Worm (Caenorhabditis elegans) whole organism, dauer: Measurements from ENCODE around the gene R04F11.2.

ENCODE experiments used
- unc-62 ChIP-seq: sonication (generic microtip); optimal IDR thresholded peaks from 2 replicates; lab custom pipeline; 2017; ENCODE audit warnings: missing biosample characterization, missing genetic modification reagents, missing genetic modification characterization

The R04F11.2 gene

ce11 chrV:12317894-12318553, at the start of gene R04F11.2, which contains the start of gene R04F11.5:
R04F11.2 (plus strand) TSS chrV:12318381.
R04F11.5 (minus strand) TSS chrV:12318019.
- no peak for TF ChIP-seq unc-62 (GFP tag; lab: Kevin White, UChicago)

- TF ChIP-seq unc-62 (GFP tag; lab: Kevin White, UChicago): no peak
These were observed 48.9 kb upstream of the R04F11.2 start, which contains the start of gene twk-24 for ce11 chrV:12269272-12269767. twk-24 (minus strand) TSS chrV:12269322.

- no peak for TF ChIP-seq unc-62 (GFP tag; lab: Kevin White, UChicago)
These were observed 46.7 kb upstream of the R04F11.2 start, which contains the start of the genes tsfm-1 and capg-2 for ce11 chrV:12271495-12271894. tsfm-1 (minus strand) TSS chrV:12271551. capg-2 (plus strand) TSS chrV:12271873.

- TF ChIP-seq unc-62 (GFP tag; lab: Kevin White, UChicago): no peak
These were observed 42.5 kb upstream of the R04F11.2 start for ce11 chrV:12275714-12276113.

ce11 chrV:12276946-12277345, 41.2 kb upstream of the R04F11.2 start, which contains the start of gene bnc-1:
bnc-1 (minus strand) TSS chrV:12277046.
- TF ChIP-seq unc-62 (GFP tag; lab: Kevin White, UChicago): no peak

ce11 chrV:12281508-12281907, 36.7 kb upstream of the R04F11.2 start:
- no peak for TF ChIP-seq unc-62 (GFP tag; lab: Kevin White, UChicago)

- TF ChIP-seq unc-62 (GFP tag; lab: Kevin White, UChicago): no peak
These were observed 35.0 kb upstream of the R04F11.2 start, which contains the start of gene F55C5.10 for ce11 chrV:12283187-12283586. F55C5.10 (plus strand) TSS chrV:12283487.

- TF ChIP-seq unc-62 (GFP tag; lab: Kevin White, UChicago): no peak
These were observed 30.5 kb upstream of the R04F11.2 start for ce11 chrV:12287667-12288066.

ce11 chrV:12288577-12288976, 29.6 kb upstream of the R04F11.2 start, which contains the start of gene rskd-1:
rskd-1 (minus strand) TSS chrV:12288615.
- no peak for TF ChIP-seq unc-62 (GFP tag; lab: Kevin White, UChicago)

ce11 chrV:12291587-12291986, 26.6 kb upstream of the R04F11.2 start, which contains the start of the genes srpa-68 and srh-16:
srpa-68 (minus strand) TSS chrV:12291658.
srh-16 (plus strand) TSS chrV:12291861.
- no peak for TF ChIP-seq unc-62 (GFP tag; lab: Kevin White, UChicago)

- no peak for TF ChIP-seq unc-62 (GFP tag; lab: Kevin White, UChicago)
These were observed 24.1 kb upstream of the R04F11.2 start for ce11 chrV:12294091-12294490.

ce11 chrV:12295015-12295414, 23.2 kb upstream of the R04F11.2 start:
- no peak for TF ChIP-seq unc-62 (GFP tag; lab: Kevin White, UChicago)

ce11 chrV:12295520-12295919, 22.7 kb upstream of the R04F11.2 start:
- no peak for TF ChIP-seq unc-62 (GFP tag; lab: Kevin White, UChicago)

- no peak for TF ChIP-seq unc-62 (GFP tag; lab: Kevin White, UChicago)
These were observed 22.1 kb upstream of the R04F11.2 start for ce11 chrV:12296122-12296521.

- TF ChIP-seq unc-62 (GFP tag; lab: Kevin White, UChicago): no peak
These were observed 21.4 kb upstream of the R04F11.2 start for ce11 chrV:12296794-12297193.

- TF ChIP-seq unc-62 (GFP tag; lab: Kevin White, UChicago): no peak
These were observed 20.0 kb upstream of the R04F11.2 start for ce11 chrV:12298184-12298583.
